Worm (Caenorhabditis elegans): ENCODE data around the gene slc-25A29.
A peak's percentile ranks its signal among the peaks of the same experiment; 100 is the strongest.

ce11 chrV:14696604-14697307 lies 38.8 kb upstream of the slc-25A29 start, which contains the start of gene unc-112:
- TF ChIP-seq flt-1 (GFP tag; IDR thresholded peaks at IDR 0.05) (0 out of 2 replicates have a peak, but pooled peaks have one; percentile 11), cog-1 (tag; optimal IDR thresholded peaks at IDR 0.05) (peak; percentile 92)

Data from whole organism, midembryonic.